Worm (Caenorhabditis elegans) whole organism, L2 larva: Measurements from ENCODE around the gene lpr-6.

ENCODE experiments used
- C34F6.9 ChIP-seq: fragments of 150-350 bp; optimal IDR thresholded peaks from 2 replicates; lab custom pipeline; 2014; ENCODE audit warnings: missing biosample characterization, missing genetic modification characterization
- R02D3.7 ChIP-seq: fragments of 150-350 bp; optimal IDR thresholded peaks from 2 replicates; lab custom pipeline; 2014; ENCODE audit warnings: missing biosample characterization, missing genetic modification characterization
- ZK546.5 ChIP-seq: sonication (generic microtip); optimal IDR thresholded peaks from 2 replicates; lab custom pipeline; 2017; ENCODE audit warnings: missing biosample characterization, missing genetic modification characterization
- alr-1 ChIP-seq: fragments of 150-350 bp; optimal IDR thresholded peaks from 2 replicates; lab custom pipeline; 2014; ENCODE audit warnings: missing biosample characterization, missing genetic modification characterization
- ama-1 ChIP-seq: fragments of 150-350 bp; optimal IDR thresholded peaks from 2 replicates; lab custom pipeline; 2018; ENCODE audit warnings: inconsistent platforms
- blmp-1 ChIP-seq: sonication (generic microtip); optimal IDR thresholded peaks from 2 replicates; lab custom pipeline; 2017; ENCODE audit warnings: missing genetic modification characterization, mild to moderate bottlenecking, missing compliant biosample characterization, antibody characterized with exemption, moderate library complexity; ENCODE audit not compliant: insufficient read depth
- ceh-16 ChIP-seq: fragments of 150-350 bp; optimal IDR thresholded peaks from 2 replicates; lab custom pipeline; 2014; ENCODE audit warnings: missing biosample characterization, missing genetic modification characterization
- crh-2 ChIP-seq: sonication (generic microtip); optimal IDR thresholded peaks from 2 replicates; lab custom pipeline; 2017; ENCODE audit warnings: missing biosample characterization, missing genetic modification characterization
- dmd-4 ChIP-seq: sonication (generic microtip); optimal IDR thresholded peaks from 2 replicates; lab custom pipeline; 2017; ENCODE audit warnings: missing biosample characterization, missing genetic modification characterization
- egl-27 ChIP-seq: sonication (generic microtip); optimal IDR thresholded peaks from 3 replicates; lab custom pipeline; 2017; ENCODE audit warnings: missing biosample characterization, missing genetic modification reagents, missing genetic modification characterization
- elt-3 ChIP-seq: sonication (generic microtip); optimal IDR thresholded peaks from 2 replicates; lab custom pipeline; 2017; ENCODE audit warnings: missing biosample characterization, missing genetic modification characterization
- fos-1 ChIP-seq: fragments of 150-350 bp; optimal IDR thresholded peaks from 2 replicates; lab custom pipeline; 2014; ENCODE audit warnings: missing biosample characterization, missing genetic modification characterization
- gmeb-1 ChIP-seq: fragments of 150-350 bp; optimal IDR thresholded peaks from 2 replicates; lab custom pipeline; 2014; ENCODE audit warnings: missing biosample characterization, missing genetic modification characterization
- lin-11 ChIP-seq: fragments of 150-350 bp; sonication (generic microtip); optimal IDR thresholded peaks from 2 replicates; lab custom pipeline; 2014; ENCODE audit warnings: missing biosample characterization, missing genetic modification characterization, inconsistent platforms, mixed read lengths
- lin-39 ChIP-seq: fragments of 150-350 bp; optimal IDR thresholded peaks from 2 replicates; lab custom pipeline; 2014; ENCODE audit warnings: missing biosample characterization, missing genetic modification reagents, missing genetic modification characterization
- mbf-1 ChIP-seq: sonication (generic microtip); optimal IDR thresholded peaks from 2 replicates; lab custom pipeline; 2017; ENCODE audit warnings: missing biosample characterization, missing genetic modification characterization
- nhr-10 ChIP-seq: sonication (generic microtip); optimal IDR thresholded peaks from 2 replicates; lab custom pipeline; 2017; ENCODE audit warnings: missing biosample characterization, missing genetic modification characterization
- nhr-129 ChIP-seq: fragments of 150-350 bp; optimal IDR thresholded peaks from 2 replicates; lab custom pipeline; 2014; ENCODE audit warnings: missing biosample characterization, missing genetic modification characterization
- nhr-21 ChIP-seq: fragments of 150-350 bp; optimal IDR thresholded peaks from 2 replicates; lab custom pipeline; 2014; ENCODE audit warnings: missing biosample characterization, missing genetic modification characterization
- nhr-23 ChIP-seq: fragments of 150-350 bp; optimal IDR thresholded peaks from 2 replicates; lab custom pipeline; 2014; ENCODE audit warnings: missing biosample characterization, missing genetic modification reagents, missing genetic modification characterization
- nhr-237 ChIP-seq: fragments of 150-350 bp; optimal IDR thresholded peaks from 2 replicates; lab custom pipeline; 2014; ENCODE audit warnings: missing biosample characterization, missing genetic modification characterization
- nhr-25 ChIP-seq: fragments of 150-350 bp; sonication (generic microtip); optimal IDR thresholded peaks from 3 replicates; lab custom pipeline; 2014; ENCODE audit warnings: missing biosample characterization, missing genetic modification characterization
- nhr-77 ChIP-seq: fragments of 150-350 bp; optimal IDR thresholded peaks from 2 replicates; lab custom pipeline; 2014; ENCODE audit warnings: missing biosample characterization, missing genetic modification characterization
- sem-4 ChIP-seq: fragments of 150-350 bp; optimal IDR thresholded peaks from 2 replicates; lab custom pipeline; 2014; ENCODE audit warnings: missing biosample characterization, missing genetic modification reagents, missing genetic modification characterization
- sma-3 ChIP-seq: sonication (generic microtip); optimal IDR thresholded peaks from 2 replicates; lab custom pipeline; 2016; ENCODE audit warnings: missing genetic modification reagents, missing genetic modification characterization, missing compliant biosample characterization
- sma-9 ChIP-seq, 2 experiments: fragments of 150-350 bp in 1 of 2; sonication (generic microtip) in 1 of 2; optimal IDR thresholded peaks; 2 replicates each; lab custom pipeline; 2014 to 2016; ENCODE audit warnings: missing genetic modification characterization in 2 of 2, mild to moderate bottlenecking in 1 of 2, missing biosample characterization in 1 of 2, missing compliant biosample characterization in 1 of 2, missing genetic modification reagents in 1 of 2, moderate library complexity in 1 of 2
- snpc-4 ChIP-seq: fragments of 150-350 bp; optimal IDR thresholded peaks from 2 replicates; lab custom pipeline; 2014; ENCODE audit warnings: missing biosample characterization, missing genetic modification characterization
- unc-39 ChIP-seq: fragments of 150-350 bp; optimal IDR thresholded peaks from 2 replicates; lab custom pipeline; 2014; ENCODE audit warnings: missing biosample characterization, missing genetic modification characterization
- unc-55 ChIP-seq: fragments of 150-350 bp; sonication (generic microtip); optimal IDR thresholded peaks from 3 replicates; lab custom pipeline; 2014; ENCODE audit warnings: missing biosample characterization, missing genetic modification reagents, missing genetic modification characterization
- zag-1 ChIP-seq: fragments of 150-350 bp; optimal IDR thresholded peaks from 2 replicates; lab custom pipeline; 2014; ENCODE audit warnings: missing biosample characterization, missing genetic modification characterization

Gene lpr-6

ce11 chrX:11068334-11068733, 8.5 kb downstream of the lpr-6 start, which contains the start of gene apt-9 (continued):
- TF ChIP-seq unc-55 (peak; percentile 81), nhr-25 (tag; lab: Kevin White, UChicago) (no peak)

ce11 chrX:11072701-11073100, 12.9 kb downstream of the lpr-6 start:
- TF ChIP-seq nhr-23 (tag; lab: Kevin White, UChicago) (no peak), blmp-1 (tag; lab: Kevin White, UChicago) (no peak), ceh-16 (tag; lab: Kevin White, UChicago) (no peak), elt-3 (no peak), nhr-237 (tag; lab: Kevin White, UChicago) (no peak), unc-55 (no peak), crh-2 (tag; lab: Kevin White, UChicago) (no peak), sem-4 (tag; lab: Kevin White, UChicago) (no peak), ZK546.5 (tag; lab: Kevin White, UChicago) (no peak), sma-9 (GFP tag; optimal IDR thresholded peaks at IDR 0.05; lab: Kevin White, UChicago) (no peak), sma-9 (tag; optimal IDR thresholded peaks at IDR 0.05; lab: Kevin White, UChicago) (no peak), lin-39 (tag; lab: Kevin White, UChicago) (no peak), R02D3.7 (tag; lab: Kevin White, UChicago) (no peak), lin-11 (no peak), gmeb-1 (tag; lab: Kevin White, UChicago) (no peak), egl-27 (tag; lab: Kevin White, UChicago) (no peak), mbf-1 (no peak)

ce11 chrX:11073358-11073757, 13.6 kb downstream of the lpr-6 start, which contains the start of gene W04G3.5:
Gene W04G3.5 (plus strand): TSS chrX:11073658.
- TF ChIP-seq ZK546.5 (tag; lab: Kevin White, UChicago), result no peak
- no peak for TF ChIP-seq sma-3 (GFP tag; lab: Kevin White, UChicago)
- TF ChIP-seq ama-1 (lab: Kevin White, UChicago), result no peak
- no peak for TF ChIP-seq unc-55
- no peak for TF ChIP-seq ceh-16 (tag; lab: Kevin White, UChicago)
- no peak for TF ChIP-seq unc-39 (tag; lab: Kevin White, UChicago)
- TF ChIP-seq zag-1 (tag; lab: Kevin White, UChicago), result no peak
- TF ChIP-seq nhr-10 (tag; lab: Kevin White, UChicago), result no peak
- TF ChIP-seq fos-1, result no peak
- no peak for TF ChIP-seq nhr-77 (tag; lab: Kevin White, UChicago)
- TF ChIP-seq, all 48 proteins: peak for 0

ce11 chrX:11076491-11076890, 16.7 kb downstream of the lpr-6 start, which contains the start of gene W04G3.12:
Gene W04G3.12 (minus strand): TSS chrX:11076801.
- TF ChIP-seq lin-11, result no peak
- TF ChIP-seq alr-1 (tag; lab: Kevin White, UChicago), result no peak
- TF ChIP-seq nhr-25 (tag; lab: Kevin White, UChicago), result no peak
- TF ChIP-seq nhr-21 (tag; lab: Kevin White, UChicago), result no peak
- TF ChIP-seq snpc-4 (tag; lab: Kevin White, UChicago), result no peak
- TF ChIP-seq ceh-16 (tag; lab: Kevin White, UChicago), result no peak
- no peak for TF ChIP-seq gmeb-1 (tag; lab: Kevin White, UChicago)
- TF ChIP-seq zag-1 (tag; lab: Kevin White, UChicago), result no peak
- TF ChIP-seq sma-3 (GFP tag; lab: Kevin White, UChicago), result no peak
- TF ChIP-seq fos-1, result no peak
- TF ChIP-seq elt-3, result no peak
- no peak for TF ChIP-seq dmd-4 (tag; lab: Kevin White, UChicago)

ce11 chrX:11078150-11078549, 18.4 kb downstream of the lpr-6 start, which contains the start of gene W04G3.10:
Gene W04G3.10 (minus strand): TSS chrX:11078250.
- TF ChIP-seq nhr-25 (tag; lab: Kevin White, UChicago) (no peak), blmp-1 (tag; lab: Kevin White, UChicago) (no peak)
- TF ChIP-seq, all 48 proteins: peak for 0

- TF ChIP-seq snpc-4 (tag; lab: Kevin White, UChicago), result no peak
Measured at ce11 chrX:11079667-11080066, 19.9 kb downstream of the lpr-6 start, which contains the start of gene W04G3.13. Gene W04G3.13 (minus strand): TSS chrX:11079767.

ce11 chrX:11080170-11080728, 20.5 kb downstream of the lpr-6 start, which contains the start of gene sulp-7:
Gene sulp-7 (plus strand): TSS chrX:11080678.
- TF ChIP-seq C34F6.9 (tag; lab: Kevin White, UChicago) (peak; percentile 15), crh-2 (tag; lab: Kevin White, UChicago) (peak; percentile 44), nhr-129 (tag; lab: Kevin White, UChicago) (peak; percentile 43), nhr-10 (tag; lab: Kevin White, UChicago) (no peak)
